Worm (Caenorhabditis elegans) whole organism, mixed stage, embryonic: ENCODE results near the gene gst-30.

ENCODE experiments used
- ces-1 ChIP-seq: fragments of 150-350 bp; optimal IDR thresholded peaks from 2 replicates; lab custom pipeline; 2014; ENCODE audit warnings: missing biosample characterization, missing genetic modification reagents, missing genetic modification characterization
- lin-13 ChIP-seq: fragments of 150-350 bp; optimal IDR thresholded peaks from 2 replicates; lab custom pipeline; 2014; ENCODE audit warnings: missing biosample characterization, missing genetic modification characterization
- ztf-11 ChIP-seq: fragments of 150-350 bp; optimal IDR thresholded peaks from 2 replicates; lab custom pipeline; 2014; ENCODE audit warnings: missing biosample characterization, missing genetic modification characterization

- TF ChIP-seq lin-13 (tag; lab: Kevin White, UChicago) (no peak), ces-1 (GFP tag; lab: Kevin White, UChicago) (no peak), ztf-11 (tag; lab: Kevin White, UChicago) (no peak)
These were observed 34.0 kb upstream of the gst-30 start, which contains the start of gene shc-2 for ce11 chrII:4968863-4969262.
